Worm (Caenorhabditis elegans) whole organism, L4 larva: ENCODE results near the gene sek-3.

Experiments
- F10B5.3 ChIP-seq: sonication (generic microtip); optimal IDR thresholded peaks from 2 replicates; lab custom pipeline; 2016; ENCODE audit warnings: mild to moderate bottlenecking, missing genetic modification characterization, missing compliant biosample characterization
- F37D6.2 ChIP-seq: sonication (generic microtip); optimal IDR thresholded peaks from 2 replicates; lab custom pipeline; 2016; ENCODE audit warnings: mild to moderate bottlenecking, missing genetic modification characterization, missing compliant biosample characterization
- F49E8.2 ChIP-seq: sonication (generic microtip); optimal IDR thresholded peaks from 2 replicates; lab custom pipeline; 2016; ENCODE audit warnings: missing compliant biosample characterization, mild to moderate bottlenecking, missing genetic modification characterization, borderline replicate concordance
- T20F7.1 ChIP-seq: fragments of 200-800 bp; sonication (Bioruptor generic); optimal IDR thresholded peaks from 2 replicates; lab custom pipeline; 2018; ENCODE audit warnings: mild to moderate bottlenecking, missing genetic modification characterization, missing compliant biosample characterization
- Y105C5A.15 ChIP-seq: fragments of 200-800 bp; sonication (Bioruptor generic); IDR thresholded peaks from 2 replicates; pipeline ENCODE4 v1.3.6; 2022; ENCODE audit warnings: missing genetic modification characterization, missing compliant biosample characterization
- Y75B8A.6 ChIP-seq: fragments of 200-800 bp; sonication (Bioruptor generic); IDR thresholded peaks from 2 replicates; pipeline ENCODE4 v1.3.6; 2022; ENCODE audit warnings: missing genetic modification reagents, missing genetic modification characterization, missing compliant biosample characterization
- ZK546.5 ChIP-seq, 2 experiments: sonication (generic microtip); optimal IDR thresholded peaks; 2 replicates each; lab custom pipeline; 2017; ENCODE audit warnings: missing biosample characterization in 2 of 2, missing genetic modification characterization in 2 of 2
- aha-1 ChIP-seq: fragments of 150-350 bp; peaks from one replicate; lab custom pipeline; 2014; ENCODE audit warnings: missing biosample characterization, missing genetic modification characterization
- ama-1 ChIP-seq: fragments of 150-350 bp; optimal IDR thresholded peaks from 2 replicates; lab custom pipeline; 2014; ENCODE audit warnings: inconsistent platforms, mixed read lengths
- arid-1 ChIP-seq: fragments of 200-800 bp; sonication (Bioruptor generic); conservative IDR thresholded peaks from 2 replicates; pipeline ENCODE4 v1.3.6; 2022; ENCODE audit warnings: missing genetic modification reagents, missing genetic modification characterization, missing compliant biosample characterization
- ceh-20 ChIP-seq: fragments of 200-800 bp; sonication (Bioruptor generic); IDR thresholded peaks from 2 replicates; pipeline ENCODE4 v1.3.6; 2022; ENCODE audit warnings: missing genetic modification reagents, missing genetic modification characterization, missing compliant biosample characterization
- ceh-32 ChIP-seq: sonication (generic microtip); optimal IDR thresholded peaks from 2 replicates; lab custom pipeline; 2016; ENCODE audit warnings: mild to moderate bottlenecking, missing genetic modification characterization, missing compliant biosample characterization; ENCODE audit not compliant: poor library complexity
- ceh-82 ChIP-seq: sonication (generic microtip); optimal IDR thresholded peaks from 2 replicates; lab custom pipeline; 2017; ENCODE audit warnings: missing biosample characterization, missing genetic modification characterization
- ces-1 ChIP-seq: fragments of 150-350 bp; sonication (generic microtip); optimal IDR thresholded peaks from 4 replicates; lab custom pipeline; 2014; ENCODE audit warnings: missing biosample characterization, missing genetic modification reagents, missing genetic modification characterization
- ctbp-1 ChIP-seq: fragments of 200-800 bp; sonication (Bioruptor generic); IDR thresholded peaks from 2 replicates; pipeline ENCODE4 v1.3.6; 2022; ENCODE audit warnings: missing genetic modification reagents, missing genetic modification characterization, missing compliant biosample characterization
- daf-16 ChIP-seq, 3 experiments: sonication (generic microtip); optimal IDR thresholded peaks; 2 replicates each; lab custom pipeline; 2016 to 2017; ENCODE audit warnings: missing genetic modification characterization in 3 of 3, missing genetic modification reagents in 3 of 3, mild to moderate bottlenecking in 2 of 3, missing compliant biosample characterization in 2 of 3, missing biosample characterization in 1 of 3, moderate library complexity in 1 of 3
- daf-19 ChIP-seq: fragments of 200-800 bp; sonication (Bioruptor generic); conservative IDR thresholded peaks from 2 replicates; pipeline ENCODE4 v1.3.6; 2022; ENCODE audit warnings: missing genetic modification characterization, missing compliant biosample characterization
- daf-8 ChIP-seq: fragments of 200-800 bp; sonication (Bioruptor generic); IDR thresholded peaks from 2 replicates; pipeline ENCODE4 v1.3.6; 2022; ENCODE audit warnings: missing genetic modification characterization, missing compliant biosample characterization
- dmd-9 ChIP-seq: fragments of 200-800 bp; sonication (Bioruptor generic); IDR thresholded peaks from 2 replicates; pipeline ENCODE4 v1.3.6; 2022; ENCODE audit warnings: missing genetic modification reagents, missing genetic modification characterization, missing compliant biosample characterization
- dpl-1 ChIP-seq: fragments of 150-350 bp; optimal IDR thresholded peaks from 2 replicates; lab custom pipeline; 2014; ENCODE audit warnings: missing biosample characterization, missing genetic modification reagents, missing genetic modification characterization
- fkh-10 ChIP-seq: fragments of 150-350 bp; optimal IDR thresholded peaks from 2 replicates; lab custom pipeline; 2014; ENCODE audit warnings: missing biosample characterization, missing genetic modification reagents, missing genetic modification characterization
- fos-1 ChIP-seq: fragments of 150-350 bp; optimal IDR thresholded peaks from 2 replicates; lab custom pipeline; 2014; ENCODE audit warnings: missing biosample characterization, missing genetic modification characterization
- hlh-11 ChIP-seq: fragments of 200-800 bp; sonication (Bioruptor generic); optimal IDR thresholded peaks from 2 replicates; lab custom pipeline; 2018; ENCODE audit warnings: mild to moderate bottlenecking, missing genetic modification characterization, missing compliant biosample characterization
- hlh-30 ChIP-seq: sonication (generic microtip); optimal IDR thresholded peaks from 2 replicates; lab custom pipeline; 2017; ENCODE audit warnings: antibody characterized with exemption, mild to moderate bottlenecking, missing genetic modification characterization, missing compliant biosample characterization; ENCODE audit not compliant: insufficient read depth
- jun-1 ChIP-seq: fragments of 150-350 bp; optimal IDR thresholded peaks from 2 replicates; lab custom pipeline; 2014; ENCODE audit warnings: missing biosample characterization, missing genetic modification reagents, missing genetic modification characterization
- lin-1 ChIP-seq: fragments of 200-800 bp; sonication (Bioruptor generic); IDR thresholded peaks from 2 replicates; pipeline ENCODE4 v1.3.6; 2022; ENCODE audit warnings: missing genetic modification reagents, missing genetic modification characterization, missing compliant biosample characterization
- lin-15B ChIP-seq: fragments of 150-350 bp; sonication (generic microtip); optimal IDR thresholded peaks from 3 replicates; lab custom pipeline; 2014; ENCODE audit warnings: missing biosample characterization, missing genetic modification characterization
- lin-29 ChIP-seq: fragments of 200-800 bp; sonication (Bioruptor generic); IDR thresholded peaks from 2 replicates; pipeline ENCODE4 v1.3.6; 2022; ENCODE audit warnings: missing genetic modification reagents, missing genetic modification characterization, missing compliant biosample characterization
- lin-38 ChIP-seq: fragments of 200-800 bp; sonication (Bioruptor generic); IDR thresholded peaks from 2 replicates; pipeline ENCODE4 v1.3.6; 2022; ENCODE audit warnings: missing genetic modification reagents, missing genetic modification characterization, missing compliant biosample characterization
- lir-3 ChIP-seq: sonication (generic microtip); optimal IDR thresholded peaks from 2 replicates; lab custom pipeline; 2016; ENCODE audit warnings: mild to moderate bottlenecking, missing genetic modification characterization, missing compliant biosample characterization
- madf-5 ChIP-seq, 2 experiments: fragments of 200-800 bp; sonication (Bioruptor generic); IDR thresholded peaks; 2 replicates each; pipeline ENCODE4 v1.3.6; 2022; ENCODE audit warnings: missing compliant biosample characterization in 2 of 2, missing genetic modification characterization in 2 of 2
- mes-2 ChIP-seq: sonication (generic microtip); optimal IDR thresholded peaks from 2 replicates; lab custom pipeline; 2016; ENCODE audit warnings: missing genotype, mild to moderate bottlenecking, missing genetic modification characterization, missing compliant biosample characterization; ENCODE audit not compliant: poor library complexity, severe bottlenecking
- mxl-2 ChIP-seq: fragments of 200-800 bp; sonication (Bioruptor generic); conservative IDR thresholded peaks from 2 replicates; pipeline ENCODE4 v1.3.6; 2022; ENCODE audit warnings: missing genetic modification reagents, missing genetic modification characterization, missing compliant biosample characterization
- mxl-3 ChIP-seq: fragments of 200-800 bp; sonication (Bioruptor generic); optimal IDR thresholded peaks from 2 replicates; lab custom pipeline; 2018; ENCODE audit warnings: mild to moderate bottlenecking, missing genetic modification characterization, missing compliant biosample characterization
- nhr-11 ChIP-seq: fragments of 150-350 bp; optimal IDR thresholded peaks from 2 replicates; lab custom pipeline; 2014; ENCODE audit warnings: missing biosample characterization, missing genetic modification characterization
- nhr-237 ChIP-seq: sonication (generic microtip); optimal IDR thresholded peaks from 2 replicates; lab custom pipeline; 2017; ENCODE audit warnings: missing biosample characterization, missing genetic modification characterization
- nhr-28 ChIP-seq: fragments of 150-350 bp; optimal IDR thresholded peaks from 2 replicates; lab custom pipeline; 2014; ENCODE audit warnings: missing biosample characterization, missing genetic modification characterization
- nhr-41 ChIP-seq: fragments of 200-800 bp; sonication (Bioruptor generic); IDR thresholded peaks from 2 replicates; pipeline ENCODE4 v1.3.6; 2022; ENCODE audit warnings: missing genetic modification reagents, missing genetic modification characterization, missing compliant biosample characterization
- nhr-48 ChIP-seq: sonication (generic microtip); optimal IDR thresholded peaks from 2 replicates; lab custom pipeline; 2016; ENCODE audit warnings: mild to moderate bottlenecking, missing genetic modification characterization, missing compliant biosample characterization
- nhr-6 ChIP-seq: fragments of 150-350 bp; optimal IDR thresholded peaks from 2 replicates; lab custom pipeline; 2014; ENCODE audit warnings: missing biosample characterization, missing genetic modification characterization
- php-3 ChIP-seq: fragments of 200-800 bp; sonication (Bioruptor generic); IDR thresholded peaks from 2 replicates; pipeline ENCODE4 v1.3.6; 2022; ENCODE audit warnings: missing genetic modification reagents, missing genetic modification characterization, missing compliant biosample characterization
- pqm-1 ChIP-seq: sonication (generic microtip); optimal IDR thresholded peaks from 2 replicates; lab custom pipeline; 2017; ENCODE audit warnings: missing biosample characterization, missing genetic modification characterization
- rbr-2 ChIP-seq: sonication (generic microtip); optimal IDR thresholded peaks from 2 replicates; lab custom pipeline; 2016; ENCODE audit warnings: missing genotype, missing genetic modification characterization, missing compliant biosample characterization
- set-16 ChIP-seq: fragments of 200-800 bp; sonication (Bioruptor generic); IDR thresholded peaks from 2 replicates; pipeline ENCODE4 v1.3.6; 2022; ENCODE audit warnings: missing genetic modification reagents, missing genetic modification characterization, missing compliant biosample characterization
- spr-3 ChIP-seq: fragments of 200-800 bp; sonication (Bioruptor generic); optimal IDR thresholded peaks from 2 replicates; lab custom pipeline; 2018; ENCODE audit warnings: mild to moderate bottlenecking, missing genetic modification characterization, missing compliant biosample characterization
- tra-1 ChIP-seq: fragments of 200-800 bp; sonication (Bioruptor generic); IDR thresholded peaks from 2 replicates; pipeline ENCODE4 v1.3.6; 2022; ENCODE audit warnings: missing genetic modification reagents, missing genetic modification characterization, missing compliant biosample characterization
- unc-62 ChIP-seq, 3 experiments: fragments of 150-350 bp in 1 of 3; sonication (generic microtip); optimal IDR thresholded peaks in 2 of 3; peaks in 1 of 3; 1 replicate in 1 of 3; 2 replicates in 2 of 3; lab custom pipeline; 2014 to 2017; ENCODE audit warnings: missing biosample characterization in 3 of 3, missing genetic modification characterization in 3 of 3, missing genetic modification reagents in 3 of 3, missing genotype in 1 of 3
- zag-1 ChIP-seq: fragments of 150-350 bp; optimal IDR thresholded peaks from 2 replicates; lab custom pipeline; 2014; ENCODE audit warnings: missing biosample characterization, missing genetic modification characterization
- zip-11 ChIP-seq: fragments of 200-800 bp; sonication (Bioruptor generic); IDR thresholded peaks from 2 replicates; pipeline ENCODE4 v1.3.6; 2022; ENCODE audit warnings: missing genetic modification characterization, missing compliant biosample characterization

sek-3 gene

DNA sequence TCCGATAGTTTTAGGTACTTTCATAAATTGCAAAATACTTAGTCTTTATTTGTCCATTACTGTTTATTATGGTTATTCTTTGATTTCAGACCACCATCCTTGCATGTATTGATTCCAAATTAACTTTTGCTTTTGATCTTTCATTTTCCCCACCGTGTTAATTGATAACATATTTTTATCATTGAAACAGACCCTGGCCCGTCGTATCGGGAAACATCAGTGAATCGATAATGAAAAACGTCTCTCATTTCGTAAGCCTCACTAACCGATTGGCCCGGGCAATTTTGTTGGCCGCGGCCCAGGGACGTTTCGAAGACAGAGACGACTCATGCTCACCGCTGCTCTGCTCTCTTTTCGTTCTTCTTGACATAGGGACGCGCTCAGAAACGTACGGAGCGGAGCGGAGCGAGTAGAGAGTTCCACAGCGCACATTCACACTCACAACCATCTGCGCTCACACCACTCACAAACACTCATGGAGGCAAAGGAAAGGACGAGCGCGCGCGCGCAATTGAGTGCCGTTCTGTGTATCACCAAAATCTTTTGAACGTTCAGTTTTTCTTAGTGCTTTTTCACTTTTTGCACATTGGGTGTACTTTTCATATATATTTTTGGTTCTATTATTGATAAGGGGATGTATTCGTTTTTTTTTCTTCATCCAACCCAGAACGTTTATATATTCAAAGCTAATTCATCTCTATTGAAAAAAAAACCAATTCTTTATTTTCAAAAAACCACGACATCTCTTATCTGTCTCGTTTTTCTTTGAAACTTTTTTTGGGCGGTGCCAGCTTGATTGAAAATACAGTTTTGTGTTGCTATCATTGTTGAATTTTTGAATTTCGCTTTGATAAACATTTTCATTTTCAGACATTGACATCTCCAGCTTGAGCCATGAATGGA lies 46.3 kb downstream of the sek-3 start, which contains the start of gene C24H10.2:
Gene C24H10.2, plus strand, starts transcription at position 853 of the 903 bp plus-strand sequence.
- TF ChIP-seq ceh-20: 0 out of 2 replicates have a peak, but pooled peaks have one; percentile 17
- TF ChIP-seq arid-1 (GFP tag; lab: Robert Waterston, UW): no peak
- TF ChIP-seq aha-1 (tag; lab: Kevin White, UChicago): peak; percentile 32
- TF ChIP-seq nhr-6: peak; percentile 60
- peak; percentile 76 for TF ChIP-seq set-16 (GFP tag; lab: Robert Waterston, UW)
- TF ChIP-seq fkh-10 (GFP tag; lab: Kevin White, UChicago): no peak
- TF ChIP-seq mes-2 (tag; lab: Kevin White, UChicago): peak; percentile 61
- no peak for TF ChIP-seq dmd-9 (GFP tag; lab: Robert Waterston, UW)
- no peak for TF ChIP-seq lin-1 (GFP tag; lab: Robert Waterston, UW)
- no peak for TF ChIP-seq nhr-11 (tag; lab: Kevin White, UChicago)
- TF ChIP-seq php-3 (GFP tag; lab: Robert Waterston, UW): peak; percentile 5; the same call in 1 of the 2 replicates
- peak; percentile 86 for TF ChIP-seq hlh-11 (tag; lab: Kevin White, UChicago)
- TF ChIP-seq madf-5 (GFP tag; IDR thresholded peaks at IDR 0.05; lab: Robert Waterston, UW): no peak
- peak; percentile 45 for TF ChIP-seq nhr-48 (tag; lab: Kevin White, UChicago)
- TF ChIP-seq Y105C5A.15 (GFP tag; lab: Robert Waterston, UW): no peak
- TF ChIP-seq lin-15B (tag; lab: Kevin White, UChicago): no peak
- peak; percentile 41 for TF ChIP-seq hlh-30 (tag; lab: Kevin White, UChicago)
- TF ChIP-seq nhr-41 (GFP tag; lab: Robert Waterston, UW): no peak
- TF ChIP-seq ama-1: no peak
- TF ChIP-seq zip-11: no peak
- TF ChIP-seq spr-3 (GFP tag; lab: Kevin White, UChicago): no peak
- TF ChIP-seq mxl-2 (GFP tag; lab: Robert Waterston, UW): no peak
- no peak for TF ChIP-seq ceh-32 (tag; lab: Kevin White, UChicago)
- no peak for TF ChIP-seq daf-8 (GFP tag; lab: Robert Waterston, UW)
- no peak for TF ChIP-seq T20F7.1
- no peak for TF ChIP-seq ceh-82 (tag; lab: Kevin White, UChicago)
- no peak for TF ChIP-seq lir-3 (tag; lab: Kevin White, UChicago)
- no peak for TF ChIP-seq fos-1 (tag; lab: Kevin White, UChicago)
- no peak for TF ChIP-seq nhr-237 (tag; lab: Kevin White, UChicago)
- no peak for TF ChIP-seq zag-1
- peak; percentile 51 for TF ChIP-seq lin-38 (GFP tag; lab: Robert Waterston, UW)
- no peak for TF ChIP-seq jun-1
- no peak for TF ChIP-seq unc-62 (GFP tag; optimal IDR thresholded peaks at IDR 0.05 in 1 of 2; lab: Kevin White, UChicago)
- TF ChIP-seq unc-62 (tag; optimal IDR thresholded peaks at IDR 0.05; lab: Kevin White, UChicago): no peak
- TF ChIP-seq daf-19: no peak
- 0 out of 2 replicates have a peak, but pooled peaks have one; percentile 51 for TF ChIP-seq tra-1 (GFP tag; lab: Robert Waterston, UW)
- no peak for TF ChIP-seq ces-1 (GFP tag; lab: Kevin White, UChicago)
- peak; percentile 23 to 25 for TF ChIP-seq daf-16 (GFP tag; optimal IDR thresholded peaks at IDR 0.05; lab: Kevin White, UChicago)
- TF ChIP-seq daf-16 (tag; optimal IDR thresholded peaks at IDR 0.05; lab: Kevin White, UChicago): peak; percentile 79
- TF ChIP-seq rbr-2: peak; percentile 64
- no peak for TF ChIP-seq F49E8.2 (tag; lab: Kevin White, UChicago)
- no peak for TF ChIP-seq dpl-1
- peak; percentile 37 for TF ChIP-seq F37D6.2 (tag; lab: Kevin White, UChicago)
- TF ChIP-seq F10B5.3 (tag; lab: Kevin White, UChicago): no peak
- TF ChIP-seq pqm-1 (tag; lab: Kevin White, UChicago): peak; percentile 9
- no peak for TF ChIP-seq Y75B8A.6 (GFP tag; lab: Robert Waterston, UW)
- TF ChIP-seq lin-29 (GFP tag; lab: Robert Waterston, UW): no peak
- TF ChIP-seq nhr-28: peak; percentile 49
- peak; percentile 67; the same call in 1 of the 2 replicates for TF ChIP-seq ctbp-1 (GFP tag; lab: Robert Waterston, UW)
- TF ChIP-seq mxl-3 (GFP tag; lab: Kevin White, UChicago): peak; percentile 44
- TF ChIP-seq ZK546.5 (tag; optimal IDR thresholded peaks at IDR 0.05; lab: Kevin White, UChicago): no peak
